Worm (Caenorhabditis elegans) whole organism, late embryonic: ENCODE data around the gene npr-2.

ENCODE experiments used
- ceh-14 ChIP-seq: sonication (generic microtip); optimal IDR thresholded peaks from 2 replicates; lab custom pipeline; 2016; ENCODE audit warnings: missing genotype, missing genetic modification characterization, missing compliant biosample characterization
- ceh-19 ChIP-seq: fragments of 200-800 bp; sonication (Bioruptor generic); optimal IDR thresholded peaks from 2 replicates; lab custom pipeline; 2018; ENCODE audit warnings: mild to moderate bottlenecking, missing genetic modification characterization, missing compliant biosample characterization
- ceh-31 ChIP-seq: sonication (generic microtip); optimal IDR thresholded peaks from 2 replicates; lab custom pipeline; 2016; ENCODE audit warnings: missing genetic modification characterization, missing compliant biosample characterization
- dmd-4 ChIP-seq: sonication (generic microtip); optimal IDR thresholded peaks from 2 replicates; lab custom pipeline; 2016; ENCODE audit warnings: borderline replicate concordance, missing genetic modification characterization, missing compliant biosample characterization
- elt-2 ChIP-seq: sonication (generic microtip); optimal IDR thresholded peaks from 2 replicates; lab custom pipeline; 2016; ENCODE audit warnings: missing genetic modification reagents, missing genetic modification characterization, missing compliant biosample characterization
- fax-1 ChIP-seq: sonication (generic microtip); optimal IDR thresholded peaks from 2 replicates; lab custom pipeline; 2016; ENCODE audit warnings: missing genotype, missing genetic modification characterization, missing compliant biosample characterization
- fkh-6 ChIP-seq: sonication (generic microtip); optimal IDR thresholded peaks from 2 replicates; lab custom pipeline; 2016; ENCODE audit warnings: missing genetic modification characterization, missing compliant biosample characterization
- hlh-13 ChIP-seq: fragments of 200-800 bp; sonication (Bioruptor generic); optimal IDR thresholded peaks from 2 replicates; lab custom pipeline; 2018; ENCODE audit warnings: mild to moderate bottlenecking, missing genetic modification characterization, missing compliant biosample characterization
- nhr-11 ChIP-seq: fragments of 150-350 bp; optimal IDR thresholded peaks from 2 replicates; lab custom pipeline; 2014; ENCODE audit warnings: missing biosample characterization, missing genetic modification characterization
- pag-3 ChIP-seq: sonication (generic microtip); optimal IDR thresholded peaks from 2 replicates; lab custom pipeline; 2016; ENCODE audit warnings: missing compliant biosample characterization, missing genetic modification characterization, borderline replicate concordance
- pax-1 ChIP-seq: fragments of 150-350 bp; optimal IDR thresholded peaks from 2 replicates; lab custom pipeline; 2014; ENCODE audit warnings: missing biosample characterization, missing genetic modification characterization
- unc-3 ChIP-seq, 2 experiments: fragments of 200-800 bp in 1 of 2; sonication (Bioruptor generic) in 1 of 2; sonication (generic microtip) in 1 of 2; conservative IDR thresholded peaks in 1 of 2; optimal IDR thresholded peaks in 1 of 2; 2 replicates each; pipeline versions ENCODE4 v1.3.6 to Lab custom; 2016 to 2022; ENCODE audit warnings: missing compliant biosample characterization in 2 of 2, missing genetic modification characterization in 2 of 2, missing genetic modification reagents in 1 of 2
- unc-42 ChIP-seq: sonication (generic microtip); optimal IDR thresholded peaks from 2 replicates; lab custom pipeline; 2016; ENCODE audit warnings: missing genotype, missing genetic modification characterization, missing compliant biosample characterization
- unc-86 ChIP-seq: sonication (generic microtip); optimal IDR thresholded peaks from 2 replicates; lab custom pipeline; 2016; ENCODE audit warnings: missing genetic modification characterization, missing compliant biosample characterization

The npr-2 gene

ce11 chrIV:9525682-9526416 is 54.1 kb downstream of the npr-2 start, which contains the start of gene elo-1:
elo-1 (plus strand) TSS chrIV:9526366.
- TF ChIP-seq hlh-13 (GFP tag; lab: Kevin White, UChicago): no peak
- TF ChIP-seq unc-86: no peak
- no peak for TF ChIP-seq ceh-14 (tag; lab: Kevin White, UChicago)
- TF ChIP-seq dmd-4: no peak
- TF ChIP-seq pax-1: no peak
- TF ChIP-seq pag-3 (tag; lab: Kevin White, UChicago): no peak
- no peak for TF ChIP-seq fkh-6
- TF ChIP-seq nhr-11: no peak

ce11 chrIV:9524849-9525460 is 55.0 kb downstream of the npr-2 start, which contains the start of gene ndua-5:
ndua-5 (minus strand) TSS chrIV:9524899.
- no peak for TF ChIP-seq ceh-19 (GFP tag; lab: Kevin White, UChicago)
- TF ChIP-seq unc-42 (tag; lab: Kevin White, UChicago): peak; percentile 60

ce11 chrIV:9523139-9523538 is 56.8 kb downstream of the npr-2 start:
- TF ChIP-seq ceh-31 (tag; lab: Kevin White, UChicago) (peak; percentile 52), fax-1 (tag; lab: Kevin White, UChicago) (no peak)

- TF ChIP-seq elt-2 (tag; lab: Kevin White, UChicago) (peak; percentile 52), unc-3 (GFP tag; conservative IDR thresholded peaks at IDR 0.05; lab: Robert Waterston, UW) (no peak), unc-3 (tag; optimal IDR thresholded peaks at IDR 0.05; lab: Kevin White, UChicago) (no peak)
- TF ChIP-seq, all 69 proteins: peak for 1
These were observed 59.3 kb downstream of the npr-2 start for ce11 chrIV:9520629-9521028.
